Worm (Caenorhabditis elegans) whole organism, young adult: ENCODE measurements around the gene Y20C6A.1.

Source experiments
- B0019.2 ChIP-seq: fragments of 200-800 bp; sonication (Bioruptor generic); conservative IDR thresholded peaks from 2 replicates; pipeline ENCODE4 v1.3.6; 2022; ENCODE audit warnings: missing genetic modification reagents, missing genetic modification characterization, missing compliant biosample characterization
- B0035.1 ChIP-seq: sonication (generic microtip); optimal IDR thresholded peaks from 2 replicates; lab custom pipeline; 2016; ENCODE audit warnings: missing genetic modification characterization, mild to moderate bottlenecking, missing compliant biosample characterization, missing genotype, missing genetic modification reagents
- F22D6.2 ChIP-seq: sonication (generic microtip); optimal IDR thresholded peaks from 2 replicates; lab custom pipeline; 2016; ENCODE audit warnings: mild to moderate bottlenecking, missing genetic modification characterization, missing compliant biosample characterization
- F23B12.7 ChIP-seq: sonication (generic microtip); optimal IDR thresholded peaks from 2 replicates; lab custom pipeline; 2017; ENCODE audit warnings: missing genetic modification characterization, mild to moderate bottlenecking, missing compliant biosample characterization, antibody characterized with exemption, moderate library complexity; ENCODE audit not compliant: insufficient read depth
- Y53F4B.3 ChIP-seq: fragments of 200-800 bp; sonication (Bioruptor generic); IDR thresholded peaks from 2 replicates; pipeline ENCODE4 v1.3.6; 2022; ENCODE audit warnings: missing genetic modification reagents, missing genetic modification characterization, missing compliant biosample characterization
- Y53G8AR.9 ChIP-seq: fragments of 200-800 bp; sonication (Bioruptor generic); conservative IDR thresholded peaks from 2 replicates; pipeline ENCODE4 v1.3.6; 2022; ENCODE audit warnings: missing genetic modification reagents, missing genetic modification characterization, missing compliant biosample characterization
- Y56A3A.18 ChIP-seq: fragments of 200-800 bp; sonication (Bioruptor generic); IDR thresholded peaks from 2 replicates; pipeline ENCODE4 v1.3.6; 2022; ENCODE audit warnings: missing genetic modification reagents, missing genetic modification characterization, missing compliant biosample characterization
- Y67H2A.10 ChIP-seq: fragments of 200-800 bp; sonication (Bioruptor generic); conservative IDR thresholded peaks from 2 replicates; pipeline ENCODE4 v1.3.6; 2022; ENCODE audit warnings: missing genetic modification reagents, missing genetic modification characterization, missing compliant biosample characterization
- Y79H2A.3 ChIP-seq: fragments of 200-800 bp; sonication (Bioruptor generic); conservative IDR thresholded peaks from 2 replicates; pipeline ENCODE4 v1.3.6; 2022; ENCODE audit warnings: missing genetic modification reagents, missing genetic modification characterization, missing compliant biosample characterization
- Y95B8A.8 ChIP-seq: fragments of 200-800 bp; sonication (Bioruptor generic); IDR thresholded peaks from 2 replicates; pipeline ENCODE4 v1.3.6; 2022; ENCODE audit warnings: missing genetic modification reagents, missing genetic modification characterization, missing compliant biosample characterization
- ZK185.1 ChIP-seq: sonication (generic microtip); optimal IDR thresholded peaks from 2 replicates; lab custom pipeline; 2016; ENCODE audit warnings: mild to moderate bottlenecking, missing genetic modification characterization, missing compliant biosample characterization; ENCODE audit not compliant: poor library complexity, severe bottlenecking
- ama-1 ChIP-seq, 3 experiments: fragments of 150-350 bp in 1 of 3; sonication (generic microtip) in 2 of 3; optimal IDR thresholded peaks; 2 replicates each; lab custom pipeline; 2014 to 2018; ENCODE audit warnings: missing biosample characterization in 2 of 3, missing genetic modification characterization in 2 of 3, missing genetic modification reagents in 2 of 3
- aptf-2 ChIP-seq: fragments of 200-800 bp; sonication (Bioruptor generic); conservative IDR thresholded peaks from 2 replicates; pipeline ENCODE4 v1.3.6; 2022; ENCODE audit warnings: missing genetic modification reagents, missing genetic modification characterization, missing compliant biosample characterization
- aptf-3 ChIP-seq: fragments of 200-800 bp; sonication (Bioruptor generic); IDR thresholded peaks from 2 replicates; pipeline ENCODE4 v1.3.6; 2022; ENCODE audit warnings: missing genetic modification characterization, missing compliant biosample characterization
- atf-7 ChIP-seq: sonication (generic microtip); optimal IDR thresholded peaks from 2 replicates; lab custom pipeline; 2017; ENCODE audit warnings: mild to moderate bottlenecking, missing genetic modification characterization, missing compliant biosample characterization
- athp-1 ChIP-seq: sonication (generic microtip); optimal IDR thresholded peaks from 2 replicates; lab custom pipeline; 2017; ENCODE audit warnings: mild to moderate bottlenecking, missing genetic modification characterization, missing compliant biosample characterization
- bed-1 ChIP-seq: fragments of 200-800 bp; sonication (Bioruptor generic); IDR thresholded peaks from 2 replicates; pipeline ENCODE4 v1.3.6; 2022; ENCODE audit warnings: missing genetic modification reagents, missing genetic modification characterization, missing compliant biosample characterization
- ceh-58 ChIP-seq: fragments of 200-800 bp; sonication (Bioruptor generic); IDR thresholded peaks from 2 replicates; pipeline ENCODE4 v1.3.6; 2022; ENCODE audit warnings: missing genetic modification characterization, missing compliant biosample characterization
- ceh-79 ChIP-seq: sonication (generic microtip); optimal IDR thresholded peaks from 2 replicates; lab custom pipeline; 2017; ENCODE audit warnings: mild to moderate bottlenecking, missing genetic modification characterization, missing compliant biosample characterization
- ceh-91 ChIP-seq: fragments of 200-800 bp; sonication (Bioruptor generic); IDR thresholded peaks from 2 replicates; pipeline ENCODE4 v1.3.6; 2022; ENCODE audit warnings: missing genetic modification reagents, missing genetic modification characterization, missing compliant biosample characterization
- die-1 ChIP-seq: sonication (generic microtip); optimal IDR thresholded peaks from 2 replicates; lab custom pipeline; 2016; ENCODE audit warnings: missing genotype, mild to moderate bottlenecking, missing genetic modification characterization, missing compliant biosample characterization
- dox-1 ChIP-seq: fragments of 200-800 bp; sonication (Bioruptor generic); IDR thresholded peaks from 2 replicates; pipeline ENCODE4 v1.3.6; 2022; ENCODE audit warnings: missing genetic modification reagents, missing genetic modification characterization, missing compliant biosample characterization
- dpff-1 ChIP-seq: sonication (generic microtip); optimal IDR thresholded peaks from 2 replicates; lab custom pipeline; 2017; ENCODE audit warnings: mild to moderate bottlenecking, missing genetic modification characterization, missing compliant biosample characterization
- hlh-12 ChIP-seq: sonication (generic microtip); optimal IDR thresholded peaks from 2 replicates; lab custom pipeline; 2016; ENCODE audit warnings: missing genetic modification characterization, missing compliant biosample characterization
- lir-1 ChIP-seq: fragments of 200-800 bp; sonication (Bioruptor generic); conservative IDR thresholded peaks from 2 replicates; pipeline ENCODE4 v1.3.6; 2022; ENCODE audit warnings: missing genetic modification reagents, missing genetic modification characterization, missing compliant biosample characterization
- madf-3 ChIP-seq: fragments of 200-800 bp; sonication (Bioruptor generic); IDR thresholded peaks from 2 replicates; pipeline ENCODE4 v1.3.6; 2022; ENCODE audit warnings: missing genetic modification reagents, missing genetic modification characterization, missing compliant biosample characterization
- mcd-1 ChIP-seq: fragments of 200-800 bp; sonication (Bioruptor generic); IDR thresholded peaks from 2 replicates; pipeline ENCODE4 v1.3.6; 2022; ENCODE audit warnings: missing genetic modification reagents, missing genetic modification characterization, missing compliant biosample characterization
- nfya-1 ChIP-seq: sonication (generic microtip); optimal IDR thresholded peaks from 2 replicates; lab custom pipeline; 2017; ENCODE audit warnings: antibody characterized with exemption, missing compliant biosample characterization, missing genetic modification characterization, borderline replicate concordance; ENCODE audit not compliant: insufficient read depth
- nfyb-1 ChIP-seq: fragments of 200-800 bp; sonication (Bioruptor generic); IDR thresholded peaks from 2 replicates; pipeline ENCODE4 v1.3.6; 2022; ENCODE audit warnings: missing genetic modification reagents, missing genetic modification characterization, missing compliant biosample characterization
- rcor-1 ChIP-seq: fragments of 200-800 bp; sonication (Bioruptor generic); IDR thresholded peaks from 2 replicates; pipeline ENCODE4 v1.3.6; 2022; ENCODE audit warnings: missing genetic modification reagents, missing genetic modification characterization, missing compliant biosample characterization
- repo-1 ChIP-seq: sonication (generic microtip); optimal IDR thresholded peaks from 2 replicates; lab custom pipeline; 2017; ENCODE audit warnings: mild to moderate bottlenecking, missing genetic modification characterization, missing compliant biosample characterization
- rpc-1 ChIP-seq, 2 experiments: fragments of 150-350 bp in 1 of 2; sonication (generic microtip) in 1 of 2; optimal IDR thresholded peaks; 2 replicates each; lab custom pipeline; 2014 to 2018; ENCODE audit warnings: missing biosample characterization in 1 of 2, missing genetic modification characterization in 1 of 2, missing genetic modification reagents in 1 of 2, missing genotype in 1 of 2
- sdz-38 ChIP-seq: sonication (generic microtip); optimal IDR thresholded peaks from 2 replicates; lab custom pipeline; 2016; ENCODE audit warnings: missing genotype, missing genetic modification characterization, missing compliant biosample characterization
- sea-2 ChIP-seq: fragments of 200-800 bp; sonication (Bioruptor generic); IDR thresholded peaks from 2 replicates; pipeline ENCODE4 v1.3.6; 2022; ENCODE audit warnings: missing genetic modification characterization, missing compliant biosample characterization
- snpc-4 ChIP-seq, 5 experiments: fragments of 150-350 bp in 1 of 5; sonication (generic microtip) in 4 of 5; optimal IDR thresholded peaks; 2 replicates each; lab custom pipeline; 2014 to 2018; ENCODE audit warnings: missing genetic modification characterization in 5 of 5, missing biosample characterization in 3 of 5, antibody characterized with exemption in 2 of 5, mild to moderate bottlenecking in 2 of 5, missing compliant biosample characterization in 2 of 5, missing genotype in 2 of 5, moderate library complexity in 2 of 5, missing genetic modification reagents in 1 of 5
- sptf-2 ChIP-seq: fragments of 200-800 bp; sonication (Bioruptor generic); optimal IDR thresholded peaks from 2 replicates; lab custom pipeline; 2018; ENCODE audit warnings: mild to moderate bottlenecking, missing genetic modification characterization, missing compliant biosample characterization
- tbx-9 ChIP-seq: sonication (generic microtip); optimal IDR thresholded peaks from 2 replicates; lab custom pipeline; 2016; ENCODE audit warnings: borderline replicate concordance, missing genetic modification characterization, inconsistent platforms, missing compliant biosample characterization
- tlf-1 ChIP-seq: fragments of 200-800 bp; sonication (Bioruptor generic); optimal IDR thresholded peaks from 2 replicates; lab custom pipeline; 2018; ENCODE audit warnings: mild to moderate bottlenecking, missing genetic modification characterization, missing compliant biosample characterization
- unc-130 ChIP-seq: sonication (generic microtip); optimal IDR thresholded peaks from 2 replicates; lab custom pipeline; 2016; ENCODE audit warnings: missing genetic modification reagents, missing genetic modification characterization, missing compliant biosample characterization
- unc-62 ChIP-seq: fragments of 150-350 bp; optimal IDR thresholded peaks from 2 replicates; lab custom pipeline; 2014; ENCODE audit warnings: missing biosample characterization, missing genetic modification reagents, missing genetic modification characterization
- ztf-18 ChIP-seq: sonication (generic microtip); optimal IDR thresholded peaks from 2 replicates; lab custom pipeline; 2016; ENCODE audit warnings: missing genotype, mild to moderate bottlenecking, missing genetic modification characterization, missing compliant biosample characterization
- ztf-22 ChIP-seq: fragments of 200-800 bp; sonication (Bioruptor generic); optimal IDR thresholded peaks from 2 replicates; lab custom pipeline; 2018; ENCODE audit warnings: mild to moderate bottlenecking, missing genetic modification characterization, moderate library complexity, missing compliant biosample characterization
- ztf-25 ChIP-seq: fragments of 200-800 bp; sonication (Bioruptor generic); IDR thresholded peaks from 2 replicates; pipeline ENCODE4 v1.3.6; 2022; ENCODE audit warnings: missing genetic modification reagents, missing genetic modification characterization, missing compliant biosample characterization
- ztf-3 ChIP-seq: fragments of 200-800 bp; sonication (Bioruptor generic); optimal IDR thresholded peaks from 2 replicates; lab custom pipeline; 2018; ENCODE audit warnings: mild to moderate bottlenecking, missing genetic modification characterization, missing compliant biosample characterization

Y20C6A.1 gene

DNA sequence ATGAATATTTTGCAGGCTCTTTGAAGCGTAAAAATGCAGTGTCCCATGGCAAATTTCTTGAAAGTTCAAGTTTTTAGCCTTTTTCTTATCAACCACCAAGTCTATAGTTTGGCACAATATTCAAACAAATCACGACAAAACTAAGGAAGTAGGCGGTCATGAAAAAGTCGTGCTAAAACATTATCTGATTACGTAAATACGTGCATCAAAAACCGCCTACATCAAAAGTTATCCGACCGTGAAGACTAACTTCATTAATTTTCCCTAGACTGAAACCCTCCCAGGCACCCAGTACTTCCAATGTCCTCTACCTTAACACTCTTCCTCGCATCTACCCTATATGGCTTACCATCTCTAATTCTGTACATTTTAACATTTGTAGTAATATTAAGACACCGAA is 48.0 kb downstream of the Y20C6A.1 start, which contains the start of gene srg-44 (continued):
- TF ChIP-seq Y53F4B.3 (GFP tag; lab: Robert Waterston, UW) (no peak), sptf-2 (GFP tag; lab: Kevin White, UChicago) (no peak), rcor-1 (no peak)

- no peak for TF ChIP-seq nfya-1 (tag; lab: Kevin White, UChicago)
- TF ChIP-seq ama-1 (optimal IDR thresholded peaks at IDR 0.05; lab: Kevin White, UChicago), result no peak
- TF ChIP-seq ama-1 (GFP tag; optimal IDR thresholded peaks at IDR 0.05; lab: Kevin White, UChicago), result no peak
- no peak for TF ChIP-seq Y79H2A.3 (GFP tag; lab: Robert Waterston, UW)
- TF ChIP-seq mcd-1 (GFP tag; lab: Robert Waterston, UW), result no peak
- TF ChIP-seq die-1, result no peak
- TF ChIP-seq B0019.2 (GFP tag; lab: Robert Waterston, UW), result no peak
- TF ChIP-seq ZK185.1 (tag; lab: Kevin White, UChicago), result no peak
- no peak for TF ChIP-seq ztf-22 (GFP tag; lab: Kevin White, UChicago)
- TF ChIP-seq dox-1, result no peak
- no peak for TF ChIP-seq atf-7 (tag; lab: Kevin White, UChicago)
- TF ChIP-seq F22D6.2, result no peak
- no peak for TF ChIP-seq repo-1 (tag; lab: Kevin White, UChicago)
- no peak for TF ChIP-seq athp-1 (tag; lab: Kevin White, UChicago)
- TF ChIP-seq unc-130, result no peak
- TF ChIP-seq rpc-1 (optimal IDR thresholded peaks at IDR 0.05; lab: Kevin White, UChicago), result no peak
- no peak for TF ChIP-seq rpc-1 (tag; optimal IDR thresholded peaks at IDR 0.05; lab: Kevin White, UChicago)
- no peak for TF ChIP-seq Y95B8A.8
- no peak for TF ChIP-seq ztf-18 (tag; lab: Kevin White, UChicago)
- TF ChIP-seq, all 124 proteins: peak for 0
Observed at ce11 chrV:17327867-17328266, 48.7 kb downstream of the Y20C6A.1 start, which contains the start of gene sdz-16. Gene sdz-16 (minus strand): TSS chrV:17327967.

ce11 chrV:17323876-17324275 is 52.7 kb downstream of the Y20C6A.1 start:
- TF ChIP-seq B0035.1 (tag; lab: Kevin White, UChicago) (no peak), atf-7 (tag; lab: Kevin White, UChicago) (no peak), ztf-3 (GFP tag; lab: Kevin White, UChicago) (no peak), sea-2 (GFP tag; lab: Robert Waterston, UW) (peak; percentile 48; the same call in 1 of the 2 replicates), ceh-79 (tag; lab: Kevin White, UChicago) (no peak), madf-3 (GFP tag; lab: Robert Waterston, UW) (no peak), ceh-91 (GFP tag; lab: Robert Waterston, UW) (no peak), snpc-4 (GFP tag; optimal IDR thresholded peaks at IDR 0.05; lab: Kevin White, UChicago) (no peak), snpc-4 (tag; optimal IDR thresholded peaks at IDR 0.05; lab: Kevin White, UChicago) (no peak), Y67H2A.10 (GFP tag; lab: Robert Waterston, UW) (no peak), tbx-9 (tag; lab: Kevin White, UChicago) (no peak), hlh-12 (tag; lab: Kevin White, UChicago) (no peak), aptf-3 (GFP tag; lab: Robert Waterston, UW) (0 out of 2 replicates have a peak, but pooled peaks have one; percentile 9), ceh-58 (GFP tag; lab: Robert Waterston, UW) (no peak), ztf-25 (no peak), dpff-1 (tag; lab: Kevin White, UChicago) (no peak), F23B12.7 (tag; lab: Kevin White, UChicago) (no peak), lir-1 (GFP tag; lab: Robert Waterston, UW) (no peak), bed-1 (GFP tag; lab: Robert Waterston, UW) (no peak), Y56A3A.18 (GFP tag; lab: Robert Waterston, UW) (no peak), sptf-2 (GFP tag; lab: Kevin White, UChicago) (no peak), F22D6.2 (no peak), nfyb-1 (GFP tag; lab: Robert Waterston, UW) (peak; percentile 59; the same call in 1 of the 2 replicates), dox-1 (peak; percentile 35; the same call in 1 of the 2 replicates), sdz-38 (tag; lab: Kevin White, UChicago) (no peak), aptf-2 (GFP tag; lab: Robert Waterston, UW) (no peak), ztf-22 (GFP tag; lab: Kevin White, UChicago) (no peak), tlf-1 (GFP tag; lab: Kevin White, UChicago) (no peak), unc-62 (GFP tag; lab: Kevin White, UChicago) (no peak), Y53F4B.3 (GFP tag; lab: Robert Waterston, UW) (no peak), Y53G8AR.9 (GFP tag; lab: Robert Waterston, UW) (no peak)
